Worm (Caenorhabditis elegans): ENCODE results near the gene F57E7.4.
A peak's percentile ranks its signal among the peaks of the same experiment; 100 is the strongest.

Gene F57E7.4

DNA sequence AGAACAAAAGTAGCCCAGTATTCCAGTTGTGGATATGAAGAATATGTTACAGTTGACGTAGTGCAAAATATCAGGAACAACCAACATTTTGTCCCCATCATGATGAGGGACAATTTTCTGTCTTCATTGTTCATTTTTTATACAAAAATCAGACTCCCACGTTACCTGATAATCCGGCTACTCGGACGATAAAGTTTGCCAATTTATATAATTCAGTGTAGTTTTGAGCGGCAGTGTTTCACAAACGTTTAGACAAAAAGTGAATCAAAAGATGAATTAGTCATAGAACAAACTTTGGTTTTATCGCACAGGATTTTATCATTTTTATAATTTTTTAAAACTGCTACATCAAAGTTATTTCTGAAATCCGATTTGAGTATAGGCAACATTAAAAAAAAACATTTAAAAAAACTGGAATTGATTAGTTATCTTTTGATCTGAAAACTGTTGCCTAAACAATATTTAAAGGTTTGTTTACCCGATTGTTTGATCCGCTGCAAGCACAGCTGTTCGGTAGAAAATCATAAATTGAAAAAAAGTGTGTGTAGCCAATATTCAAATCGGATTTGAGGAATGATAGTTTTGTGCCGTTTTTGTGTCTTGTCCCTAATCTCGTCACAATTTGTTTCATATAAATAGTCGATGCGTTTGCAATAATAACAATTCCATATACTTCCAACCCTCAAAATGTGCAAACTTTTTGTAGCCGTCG is at the start of gene F57E7.4, which contains the start of gene spig-6:
Gene F57E7.4 (minus strand): TSS at position 101 of the 712 bp plus-strand sequence.
Gene spig-6 (plus strand): TSS at position 662 of the 712 bp plus-strand sequence.
- TF ChIP-seq unc-62 (GFP tag; optimal IDR thresholded peaks at IDR 0.05 in 1 of 2) (peak in 1 of 2 experiments; percentile 68), unc-62 (tag; optimal IDR thresholded peaks at IDR 0.05) (no peak), lin-13 (GFP tag; optimal IDR thresholded peaks at IDR 0.05) (no peak)

DNA sequence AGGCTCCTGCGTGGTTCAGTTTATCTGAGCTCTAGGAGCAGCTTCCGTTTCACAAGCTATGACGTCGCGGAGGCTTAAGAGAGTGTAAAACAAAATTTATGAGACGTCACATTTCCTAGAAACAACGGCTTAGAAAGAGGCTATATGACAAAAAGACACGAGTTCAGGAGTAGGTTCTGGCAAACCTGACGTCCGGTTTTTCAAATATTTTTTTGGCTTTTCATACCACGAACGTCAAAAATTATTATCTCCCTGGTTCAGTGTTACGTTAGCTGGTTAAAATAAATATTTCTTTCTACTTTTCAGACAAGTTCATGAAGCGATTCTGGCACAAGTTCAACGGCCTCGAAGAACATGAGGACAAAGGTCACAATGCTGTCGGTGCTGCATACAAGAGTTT is 47.0 kb upstream of the F57E7.4 start, which contains the start of gene F36D3.16:
Gene F36D3.16 (plus strand): TSS at position 301 of the 400 bp plus-strand sequence.
- TF ChIP-seq sdz-12 (GFP tag; optimal IDR thresholded peaks at IDR 0.05) (no peak), nhr-10 (tag; optimal IDR thresholded peaks at IDR 0.05) (no peak), lin-39 (tag; optimal IDR thresholded peaks at IDR 0.05) (no peak), dpl-1 (GFP tag; optimal IDR thresholded peaks at IDR 0.05) (no peak), nhr-102 (tag; optimal IDR thresholded peaks at IDR 0.05) (no peak), vab-7 (GFP tag; IDR thresholded peaks at IDR 0.05) (no peak), unc-39 (tag; optimal IDR thresholded peaks at IDR 0.05) (no peak), nhr-28 (tag; optimal IDR thresholded peaks at IDR 0.05) (no peak), php-3 (GFP tag; IDR thresholded peaks at IDR 0.05) (no peak), lsy-2 (tag; optimal IDR thresholded peaks at IDR 0.05) (no peak), ceh-28 (tag; optimal IDR thresholded peaks at IDR 0.05) (no peak), D1046.2 (GFP tag; IDR thresholded peaks at IDR 0.05) (no peak), aly-2 (tag; optimal IDR thresholded peaks at IDR 0.05) (no peak), mep-1 (tag; optimal IDR thresholded peaks at IDR 0.05) (no peak), zfp-2 (tag; optimal IDR thresholded peaks at IDR 0.05) (no peak), Y48G9A.11 (GFP tag; IDR thresholded peaks at IDR 0.05) (no peak), F49E8.2 (tag; optimal IDR thresholded peaks at IDR 0.05; ENCODE audit: borderline replicate concordance) (no peak), egl-27 (tag; optimal IDR thresholded peaks at IDR 0.05) (no peak), lin-1 (GFP tag; IDR thresholded peaks at IDR 0.05) (no peak)

DNA sequence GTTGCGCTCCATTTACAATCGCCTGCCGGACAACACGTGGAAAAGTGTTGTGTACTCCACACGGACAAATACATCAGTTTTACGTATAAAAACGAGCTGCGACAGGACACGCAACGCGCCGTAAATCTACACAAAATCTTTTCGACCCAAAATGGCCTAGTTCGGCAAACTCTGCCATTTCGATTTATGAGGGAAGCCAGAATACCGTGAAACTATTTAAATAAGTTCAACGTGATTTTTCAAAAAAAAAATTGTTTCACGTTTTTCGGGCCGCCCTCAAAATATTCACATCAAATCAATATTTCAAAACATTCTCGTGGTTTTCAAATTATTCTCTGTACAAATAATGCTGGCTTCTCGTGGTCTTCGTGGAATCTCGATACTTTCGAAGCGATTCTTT is 46.0 kb upstream of the F57E7.4 start, which contains the start of gene F36D3.8:
Gene F36D3.8 (plus strand): TSS at position 301 of the 400 bp plus-strand sequence.
- 0 out of 2 replicates have a peak, but pooled peaks have one; percentile 8 for TF ChIP-seq ZK337.2 (GFP tag; IDR thresholded peaks at IDR 0.05)
- TF ChIP-seq nhr-41 (GFP tag; IDR thresholded peaks at IDR 0.05) = no peak

DNA sequence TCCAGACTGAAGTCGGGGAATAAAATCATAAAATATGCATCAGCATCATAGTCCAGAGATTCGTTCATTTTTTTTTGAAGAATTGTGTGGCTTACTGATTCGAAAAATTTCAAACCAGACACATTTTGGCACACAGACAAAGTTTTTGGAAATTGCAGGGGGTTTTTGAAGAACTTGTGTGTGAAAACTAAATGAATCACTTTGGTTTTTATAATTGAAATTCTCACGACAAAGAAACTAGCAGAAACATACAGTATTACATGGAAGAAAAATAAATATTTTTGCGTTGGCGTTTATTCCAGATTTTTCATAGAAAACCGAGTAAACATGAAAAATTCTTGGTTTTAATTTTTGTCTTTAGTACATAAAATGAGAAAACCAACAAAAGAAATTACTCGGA is 41.4 kb upstream of the F57E7.4 start, which contains the start of gene srw-34:
Gene srw-34 (minus strand): TSS at position 101 of the 400 bp plus-strand sequence.
- TF ChIP-seq aly-2 (tag; optimal IDR thresholded peaks at IDR 0.05) (no peak), lim-7 (GFP tag; IDR thresholded peaks at IDR 0.05) (no peak), sdz-12 (GFP tag; optimal IDR thresholded peaks at IDR 0.05) (no peak), zip-11 (GFP tag; IDR thresholded peaks at IDR 0.05) (no peak), skn-1 (tag; optimal IDR thresholded peaks at IDR 0.05) (no peak), hif-1 (tag; optimal IDR thresholded peaks at IDR 0.05) (no peak), saeg-2 (GFP tag; IDR thresholded peaks at IDR 0.05) (no peak)

DNA sequence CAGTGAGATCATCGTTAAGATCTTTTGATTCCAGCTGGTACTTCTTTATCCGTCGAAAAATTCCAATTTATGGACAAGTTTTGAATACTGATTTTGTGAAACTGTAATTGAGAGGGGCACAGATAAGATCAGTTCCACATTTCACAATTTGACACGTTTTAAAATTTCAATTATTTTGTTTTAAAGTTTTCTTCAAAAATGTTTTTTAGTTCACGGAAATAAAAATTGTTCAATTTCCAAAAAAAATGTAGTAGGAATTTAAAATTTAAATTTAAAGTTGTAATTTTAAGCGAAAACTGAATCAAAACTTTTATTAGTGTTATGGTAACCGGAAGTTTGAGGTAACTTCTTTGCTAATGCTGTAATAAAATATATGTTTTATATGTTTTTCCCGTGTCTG is 36.8 kb upstream of the F57E7.4 start, which contains the start of gene F36D3.4:
Gene F36D3.4 (minus strand): TSS at position 101 of the 400 bp plus-strand sequence.
- TF ChIP-seq cey-2 (tag; optimal IDR thresholded peaks at IDR 0.05; ENCODE audit: borderline replicate concordance, insufficient read depth) (no peak), egl-27 (tag; optimal IDR thresholded peaks at IDR 0.05) (no peak), nhr-237 (tag; optimal IDR thresholded peaks at IDR 0.05) (no peak), lin-13 (GFP tag; optimal IDR thresholded peaks at IDR 0.05) (no peak), nhr-42 (GFP tag; IDR thresholded peaks at IDR 0.05) (no peak), mep-1 (tag; optimal IDR thresholded peaks at IDR 0.05) (no peak), ceh-82 (tag; optimal IDR thresholded peaks at IDR 0.05) (no peak), vab-7 (GFP tag; IDR thresholded peaks at IDR 0.05) (no peak), spr-3 (GFP tag; optimal IDR thresholded peaks at IDR 0.05) (no peak), D1046.2 (GFP tag; IDR thresholded peaks at IDR 0.05) (no peak), T20F7.1 (GFP tag; optimal IDR thresholded peaks at IDR 0.05) (no peak), zag-1 (tag; optimal IDR thresholded peaks at IDR 0.05) (no peak), mxl-2 (GFP tag; conservative IDR thresholded peaks at IDR 0.05) (no peak)
